Fruit fly (Drosophila melanogaster): Measurements from ENCODE around the gene CG31643.

The CG31643 gene

DNA sequence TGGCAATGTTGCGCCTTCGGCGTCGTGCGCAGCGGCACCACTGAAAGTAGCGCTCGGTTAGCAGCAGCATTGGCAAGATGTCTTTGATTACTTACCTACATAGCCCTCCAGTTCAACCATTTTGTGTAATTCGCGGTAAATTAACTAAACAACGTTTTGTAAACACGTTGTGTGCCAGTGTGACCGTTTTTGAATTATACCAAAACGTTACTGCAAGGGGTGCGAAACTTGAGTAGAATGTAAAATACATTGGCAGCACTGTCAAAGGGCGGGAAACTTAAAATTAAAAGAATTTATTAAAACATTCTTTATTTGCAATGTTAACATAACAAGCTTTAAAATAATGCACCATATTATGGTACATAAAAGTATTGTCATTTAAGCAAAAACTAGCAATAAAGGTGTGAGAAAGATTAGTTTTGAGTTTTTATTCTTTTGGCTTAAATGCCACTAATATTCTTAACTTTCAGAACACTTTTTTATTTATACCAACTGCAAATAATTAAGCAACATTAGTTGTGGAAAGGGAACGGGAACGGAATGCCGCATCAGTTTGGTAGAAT is 13.5 kb upstream of the CG31643 start, which contains the start of gene CG9107 (continued):
- no peak for TF ChIP-seq ham (GFP tag; IDR thresholded peaks at IDR 0.05)
- no peak for TF ChIP-seq CG8281 (tag; optimal IDR thresholded peaks at IDR 0.05)
- no peak for TF ChIP-seq CG6689 (GFP tag; IDR thresholded peaks at IDR 0.05)
- TF ChIP-seq aop (GFP tag; IDR thresholded peaks at IDR 0.05), result no peak
- no peak for TF ChIP-seq CG6765 (GFP tag; optimal IDR thresholded peaks at IDR 0.05)
- TF ChIP-seq phol (tag; optimal IDR thresholded peaks at IDR 0.05), result peak; percentile 63
- peak; percentile 43; the same call in 1 of the 3 replicates for TF ChIP-seq knrl (GFP tag; IDR thresholded peaks at IDR 0.05; ENCODE audit: partially characterized antibody)
- TF ChIP-seq pum (GFP tag; optimal IDR thresholded peaks at IDR 0.05), result no peak
- no peak for TF ChIP-seq Dad (GFP tag; optimal IDR thresholded peaks at IDR 0.05)
- no peak for TF ChIP-seq fd102C (GFP tag; optimal IDR thresholded peaks at IDR 0.05)
- no peak for TF ChIP-seq cwo (GFP tag; optimal IDR thresholded peaks at IDR 0.05)
- TF ChIP-seq CG3995 (GFP tag; optimal IDR thresholded peaks at IDR 0.05), result no peak
- TF ChIP-seq sqz (GFP tag; optimal IDR thresholded peaks at IDR 0.05), result no peak
- no peak for TF ChIP-seq chn (GFP tag; optimal IDR thresholded peaks at IDR 0.05)
- no peak for TF ChIP-seq Ravus (GFP tag; IDR thresholded peaks at IDR 0.05)
- TF ChIP-seq run (tag; optimal IDR thresholded peaks at IDR 0.05), result no peak
- no peak for TF ChIP-seq CG11560 (tag; IDR thresholded peaks at IDR 0.05)
- TF ChIP-seq CG10209 (GFP tag; optimal IDR thresholded peaks at IDR 0.05), result no peak
- TF ChIP-seq kni (GFP tag; optimal IDR thresholded peaks at IDR 0.05), result no peak
- TF ChIP-seq CG17328 (GFP tag; IDR thresholded peaks at IDR 0.05), result no peak
- TF ChIP-seq CG7963 (GFP tag; IDR thresholded peaks at IDR 0.05; ENCODE audit: partially characterized antibody), result no peak
- TF ChIP-seq CG2202 (tag; optimal IDR thresholded peaks at IDR 0.05), result no peak
- no peak for TF ChIP-seq salm (tag; optimal IDR thresholded peaks at IDR 0.05)
- TF ChIP-seq ci (GFP tag; IDR thresholded peaks at IDR 0.05), result peak; percentile 42; the same call in 1 of the 3 replicates
- TF ChIP-seq E2f2 (GFP tag; IDR thresholded peaks at IDR 0.05), result peak; percentile 98
- TF ChIP-seq CG10959 (GFP tag; IDR thresholded peaks at IDR 0.05), result no peak
- TF ChIP-seq sens-2 (GFP tag; IDR thresholded peaks at IDR 0.05), result no peak
- no peak for TF ChIP-seq CG5180 (GFP tag; optimal IDR thresholded peaks at IDR 0.05)

DNA sequence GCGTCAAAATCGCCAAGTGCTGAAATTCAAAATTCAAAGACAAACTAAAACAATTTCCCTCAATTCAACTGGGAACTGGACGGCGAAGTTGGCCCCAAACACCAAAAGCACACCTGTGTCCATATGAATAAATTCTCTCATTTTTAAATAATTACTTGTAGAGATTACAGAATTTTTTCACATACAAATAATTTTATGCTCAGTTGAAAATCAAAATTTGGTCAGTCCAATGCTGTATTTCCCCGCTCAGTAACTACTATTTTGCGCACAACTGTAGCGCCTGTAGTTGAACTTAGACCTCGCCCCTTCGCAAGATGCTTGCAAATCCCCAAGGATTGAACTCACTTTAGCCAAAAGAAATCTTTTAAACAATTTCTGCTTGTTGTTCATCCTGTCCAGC is 9.2 kb upstream of the CG31643 start:
- TF ChIP-seq CG1024 (GFP tag; IDR thresholded peaks at IDR 0.05) (no peak), CG8388 (GFP tag; optimal IDR thresholded peaks at IDR 0.05) (peak; percentile 3), D19A (tag; optimal IDR thresholded peaks at IDR 0.05) (no peak), CG6689 (GFP tag; IDR thresholded peaks at IDR 0.05) (no peak), CG2889 (GFP tag; IDR thresholded peaks at IDR 0.05) (0 out of 3 replicates have a peak, but pooled peaks have one; percentile 13), otp (GFP tag; IDR thresholded peaks at IDR 0.05) (0 out of 3 replicates have a peak, but pooled peaks have one; percentile 7), slp2 (GFP tag; optimal IDR thresholded peaks at IDR 0.05) (no peak), Dip3 (GFP tag; optimal IDR thresholded peaks at IDR 0.05) (no peak), Ets65A (GFP tag) (peak; percentile 83), fd102C (GFP tag; optimal IDR thresholded peaks at IDR 0.05) (no peak), dimm (GFP tag; IDR thresholded peaks at IDR 0.05) (0 out of 2 replicates have a peak, but pooled peaks have one; percentile 35), Oli (tag; optimal IDR thresholded peaks at IDR 0.05) (peak; percentile 23), CG34422 (GFP tag; IDR thresholded peaks at IDR 0.05) (no peak), CG10321 (GFP tag; IDR thresholded peaks at IDR 0.05) (no peak), CG1603 (tag; optimal IDR thresholded peaks at IDR 0.05) (peak; percentile 38), Hr51 (GFP tag; optimal IDR thresholded peaks at IDR 0.05) (peak in 1 of 2 experiments; percentile 7), Ravus (GFP tag; IDR thresholded peaks at IDR 0.05) (no peak), Ptx1 (GFP tag; IDR thresholded peaks at IDR 0.05) (peak; percentile 43; the same call in 1 of the 2 replicates), slbo (GFP tag; IDR thresholded peaks at IDR 0.05) (0 out of 2 replicates have a peak, but pooled peaks have one; percentile 35), CG8089 (GFP tag; optimal IDR thresholded peaks at IDR 0.05) (no peak), BEAF-32 (GFP tag; optimal IDR thresholded peaks at IDR 0.05) (no peak), CG10366 (GFP tag; IDR thresholded peaks at IDR 0.05) (peak; percentile 32; the same call in 1 of the 2 replicates), croc (GFP tag; conservative IDR thresholded peaks at IDR 0.05) (no peak), chif (GFP tag; optimal IDR thresholded peaks at IDR 0.05) (peak in 1 of 2 experiments; percentile 4), CG8924 (tag; optimal IDR thresholded peaks at IDR 0.05) (no peak), Mrtf (GFP tag; IDR thresholded peaks at IDR 0.05) (no peak)

Measured in whole organism, embryonic.